Worm (Caenorhabditis elegans): Measurements from ENCODE around the gene suca-1.

- no peak for TF ChIP-seq ztf-11 (tag; optimal IDR thresholded peaks at IDR 0.05)
- TF ChIP-seq elt-2 (tag; optimal IDR thresholded peaks at IDR 0.05) = no peak
- no peak for TF ChIP-seq zag-1 (tag; optimal IDR thresholded peaks at IDR 0.05)
- no peak for TF ChIP-seq nhr-77 (tag; optimal IDR thresholded peaks at IDR 0.05)
- no peak for TF ChIP-seq egl-27 (tag; optimal IDR thresholded peaks at IDR 0.05)
- TF ChIP-seq mml-1 (tag; optimal IDR thresholded peaks at IDR 0.05) = no peak
- no peak for TF ChIP-seq eor-1 (tag; optimal IDR thresholded peaks at IDR 0.05)
- no peak for TF ChIP-seq ZK546.5 (tag; optimal IDR thresholded peaks at IDR 0.05)
- no peak for TF ChIP-seq pha-4 (tag; optimal IDR thresholded peaks at IDR 0.05)
Observed at ce11 chrX:10907418-10907817, 7.5 kb upstream of the suca-1 start.
